Fruit fly (Drosophila melanogaster): ENCODE data around the gene AP-1mu.

AP-1mu gene

dm6 chr3R:9527907-9528842, 31.1 kb downstream of the AP-1mu start (continued):
- TF ChIP-seq CG6808 (GFP tag; optimal IDR thresholded peaks at IDR 0.05) (no peak), CG31627 (GFP tag; optimal IDR thresholded peaks at IDR 0.05) (peak; percentile 85), CG11762 (GFP tag; optimal IDR thresholded peaks at IDR 0.05; ENCODE audit: insufficient read depth) (peak; percentile 88), Lpt (GFP tag; optimal IDR thresholded peaks at IDR 0.05) (peak; percentile 76), CG15336 (GFP tag; IDR thresholded peaks at IDR 0.05) (peak; percentile 88), CG6163 (GFP tag; IDR thresholded peaks at IDR 0.05) (peak; percentile 97), Sox14 (GFP tag; optimal IDR thresholded peaks at IDR 0.05) (no peak), CG1621 (tag; optimal IDR thresholded peaks at IDR 0.05) (no peak), CG6854 (GFP tag; optimal IDR thresholded peaks at IDR 0.05) (peak; percentile 53), CG9139 (GFP tag; optimal IDR thresholded peaks at IDR 0.05) (no peak)

dm6 chr3R:9516400-9516852, 42.9 kb downstream of the AP-1mu start:
- TF ChIP-seq CG32006 (GFP tag; optimal IDR thresholded peaks at IDR 0.05) = no peak
- no peak for TF ChIP-seq CG8632 (GFP tag; optimal IDR thresholded peaks at IDR 0.05)
- peak; percentile 84 for TF ChIP-seq fkh (GFP tag; optimal IDR thresholded peaks at IDR 0.05)
- peak; percentile 74 for TF ChIP-seq svp (GFP tag)

- TF ChIP-seq CG31627 (GFP tag; optimal IDR thresholded peaks at IDR 0.05) (peak; percentile 72), vri (GFP tag; optimal IDR thresholded peaks at IDR 0.05) (peak; percentile 65), topi (GFP tag; optimal IDR thresholded peaks at IDR 0.05) (peak; percentile 28), lz (GFP tag; optimal IDR thresholded peaks at IDR 0.05) (peak; percentile 46), Sox14 (GFP tag; optimal IDR thresholded peaks at IDR 0.05) (peak; percentile 69), esn (GFP tag; optimal IDR thresholded peaks at IDR 0.05) (peak; percentile 25), CG3032 (tag; optimal IDR thresholded peaks at IDR 0.05) (peak; percentile 36), Sox15 (GFP tag; optimal IDR thresholded peaks at IDR 0.05) (peak; percentile 0), cyc (GFP tag; optimal IDR thresholded peaks at IDR 0.05) (peak; percentile 57), CG32006 (GFP tag; optimal IDR thresholded peaks at IDR 0.05) (no peak), CG8119 (GFP tag; IDR thresholded peaks at IDR 0.05) (no peak), fd85E (GFP tag; optimal IDR thresholded peaks at IDR 0.05) (no peak)
These were observed 43.4 kb downstream of the AP-1mu start, which contains the start of the genes mRpL47, CG8176 and Kdm3 for dm6 chr3R:9515860-9516344. Gene mRpL47, minus strand, starts transcription at chr3R:9515908. Gene CG8176, plus strand, starts transcription at chr3R:9516007. Gene Kdm3, plus strand, starts transcription at chr3R:9516007.

dm6 chr3R:9513052-9513420, 46.3 kb downstream of the AP-1mu start, which contains the start of the genes Ras85D and Rlb1:
Gene Ras85D, minus strand, starts transcription at chr3R:9513067.
Gene Rlb1, plus strand, starts transcription at chr3R:9513327.
- TF ChIP-seq Hr4 (GFP tag; optimal IDR thresholded peaks at IDR 0.05) (no peak), CG3032 (tag; optimal IDR thresholded peaks at IDR 0.05) (peak; percentile 58), esn (GFP tag; optimal IDR thresholded peaks at IDR 0.05) (peak; percentile 73), CG15336 (GFP tag; IDR thresholded peaks at IDR 0.05) (no peak), CG10669 (GFP tag; optimal IDR thresholded peaks at IDR 0.05) (no peak), acj6 (GFP tag; optimal IDR thresholded peaks at IDR 0.05) (peak; percentile 69), Sox102F (GFP tag; optimal IDR thresholded peaks at IDR 0.05) (no peak), Hr39 (GFP tag; optimal IDR thresholded peaks at IDR 0.05) (peak; percentile 79), fkh (GFP tag; optimal IDR thresholded peaks at IDR 0.05) (peak; percentile 29), Hr38 (GFP tag; optimal IDR thresholded peaks at IDR 0.05) (peak; percentile 29), Sox15 (GFP tag; optimal IDR thresholded peaks at IDR 0.05) (peak; percentile 58), achi (GFP tag; optimal IDR thresholded peaks at IDR 0.05) (peak; percentile 53), spab (GFP tag; optimal IDR thresholded peaks at IDR 0.05) (no peak), Lpt (GFP tag; optimal IDR thresholded peaks at IDR 0.05) (peak; percentile 14), topi (GFP tag; optimal IDR thresholded peaks at IDR 0.05) (peak; percentile 49), CG6792 (GFP tag; optimal IDR thresholded peaks at IDR 0.05) (peak; percentile 35), OdsH (GFP tag; optimal IDR thresholded peaks at IDR 0.05) (no peak), lz (GFP tag; optimal IDR thresholded peaks at IDR 0.05) (peak; percentile 70), CG11902 (GFP tag; optimal IDR thresholded peaks at IDR 0.05) (peak; percentile 54), CG31627 (GFP tag; optimal IDR thresholded peaks at IDR 0.05) (peak; percentile 84), Eip78C (GFP tag) (peak; percentile 66), cyc (GFP tag; optimal IDR thresholded peaks at IDR 0.05) (peak; percentile 72), Ets96B (tag; optimal IDR thresholded peaks at IDR 0.05) (peak; percentile 14), Sox14 (GFP tag; optimal IDR thresholded peaks at IDR 0.05) (peak; percentile 68)
